Worm (Caenorhabditis elegans) whole organism, L1 larva: ENCODE results near the gene dpy-10.

Experiments used
- ama-1 ChIP-seq: fragments of 150-350 bp; optimal IDR thresholded peaks from 2 replicates; lab custom pipeline; 2014
- ceh-8 ChIP-seq: fragments of 200-800 bp; sonication (Bioruptor generic); optimal IDR thresholded peaks from 2 replicates; lab custom pipeline; 2018; ENCODE audit warnings: mild to moderate bottlenecking, missing genetic modification characterization, moderate library complexity, missing compliant biosample characterization
- pag-3 ChIP-seq: sonication (generic microtip); optimal IDR thresholded peaks from 2 replicates; lab custom pipeline; 2017; ENCODE audit warnings: missing genetic modification characterization, mild to moderate bottlenecking, missing compliant biosample characterization, antibody characterized with exemption, borderline replicate concordance; ENCODE audit not compliant: insufficient read depth
- skn-1 ChIP-seq: fragments of 150-350 bp; optimal IDR thresholded peaks from 2 replicates; lab custom pipeline; 2014; ENCODE audit warnings: missing biosample characterization, missing genetic modification characterization
- ztf-11 ChIP-seq, 2 experiments: sonication (generic microtip); optimal IDR thresholded peaks; 2 replicates each; lab custom pipeline; 2016 to 2017; ENCODE audit warnings: missing genetic modification characterization in 2 of 2, missing biosample characterization in 1 of 2, missing compliant biosample characterization in 1 of 2

DNA sequence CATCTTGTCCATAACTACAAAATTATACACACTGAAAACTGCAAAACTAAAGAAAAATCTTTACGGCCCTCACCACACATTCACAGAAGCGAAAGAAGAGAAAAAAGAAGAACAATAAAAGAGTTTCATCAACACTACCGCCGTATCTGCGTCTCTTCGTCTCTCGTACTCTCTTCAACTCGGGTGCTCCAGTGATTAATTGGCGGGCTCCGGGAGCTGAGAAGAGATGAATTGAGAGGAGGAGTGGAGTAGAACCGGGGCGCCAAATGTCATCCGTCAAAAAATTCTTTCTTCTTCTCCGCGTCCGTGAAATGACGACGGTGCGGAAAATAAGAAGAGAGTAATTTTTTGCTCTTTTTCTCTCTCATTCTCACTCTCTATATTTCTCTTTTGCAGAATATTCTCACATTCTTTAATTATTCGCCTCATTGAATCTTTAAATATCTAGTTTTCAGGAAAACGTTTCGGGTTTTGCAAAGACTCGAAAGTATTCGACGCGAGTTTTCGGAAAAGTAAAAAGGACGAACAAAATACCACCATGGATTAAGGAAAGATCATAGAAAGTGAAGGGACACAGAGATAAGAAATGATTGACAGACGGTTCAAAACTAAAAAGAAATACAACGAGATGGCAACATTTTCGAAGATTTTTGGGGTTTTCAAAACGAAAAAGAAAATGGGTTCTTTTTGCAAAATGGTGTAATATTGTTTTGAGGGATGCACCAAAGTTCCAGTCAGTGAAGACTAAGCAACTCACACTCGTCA, 4.3 kb downstream of the dpy-10 start:
- TF ChIP-seq skn-1 (tag; lab: Kevin White, UChicago) (no peak), ceh-8 (GFP tag; lab: Kevin White, UChicago) (no peak), ama-1 (no peak), pag-3 (tag; lab: Kevin White, UChicago) (no peak), ztf-11 (tag; optimal IDR thresholded peaks at IDR 0.05; lab: Kevin White, UChicago) (no peak)
